Fruit fly (Drosophila melanogaster): ENCODE measurements around the gene CG8028.

CG8028 gene

dm6 chrX:19268484-19269068, 11.6 kb downstream of the CG8028 start, which contains the start of gene CG8010 (continued):
- no peak for TF ChIP-seq CG16779 (tag; optimal IDR thresholded peaks at IDR 0.05)
- TF ChIP-seq CG31627 (GFP tag; optimal IDR thresholded peaks at IDR 0.05): peak; percentile 5
- no peak for TF ChIP-seq svp (GFP tag)
- no peak for TF ChIP-seq Ets96B (tag; optimal IDR thresholded peaks at IDR 0.05)
- peak; percentile 3 for TF ChIP-seq lz (GFP tag; optimal IDR thresholded peaks at IDR 0.05)
- no peak for TF ChIP-seq CG9139 (GFP tag; optimal IDR thresholded peaks at IDR 0.05)
- no peak for TF ChIP-seq CG11294 (GFP tag; IDR thresholded peaks at IDR 0.05)
- no peak for TF ChIP-seq net (GFP tag; optimal IDR thresholded peaks at IDR 0.05)
- no peak for TF ChIP-seq Eip93F (GFP tag; optimal IDR thresholded peaks at IDR 0.05)
- TF ChIP-seq Gug (GFP tag; IDR thresholded peaks at IDR 0.05): no peak
- peak; percentile 58; the same call in 1 of the 3 replicates for TF ChIP-seq eg (GFP tag; IDR thresholded peaks at IDR 0.05)
- TF ChIP-seq CG3919 (GFP tag; optimal IDR thresholded peaks at IDR 0.05): no peak

- TF ChIP-seq Ets96B (tag; optimal IDR thresholded peaks at IDR 0.05): no peak
- TF ChIP-seq CG16779 (tag; optimal IDR thresholded peaks at IDR 0.05): no peak
- TF ChIP-seq CG8632 (GFP tag; optimal IDR thresholded peaks at IDR 0.05): no peak
- TF ChIP-seq salr (GFP tag; optimal IDR thresholded peaks at IDR 0.05): no peak
- TF ChIP-seq Met (GFP tag; optimal IDR thresholded peaks at IDR 0.05): no peak
- no peak for TF ChIP-seq achi (GFP tag; optimal IDR thresholded peaks at IDR 0.05)
- TF ChIP-seq CG11762 (GFP tag; optimal IDR thresholded peaks at IDR 0.05; ENCODE audit: insufficient read depth): no peak
- no peak for TF ChIP-seq Sox102F (GFP tag; optimal IDR thresholded peaks at IDR 0.05)
- no peak for TF ChIP-seq CG3919 (GFP tag; optimal IDR thresholded peaks at IDR 0.05)
- no peak for TF ChIP-seq net (GFP tag; optimal IDR thresholded peaks at IDR 0.05)
- no peak for TF ChIP-seq CG15336 (GFP tag; IDR thresholded peaks at IDR 0.05)
- no peak for TF ChIP-seq CG4318 (GFP tag; optimal IDR thresholded peaks at IDR 0.05)
- TF ChIP-seq OdsH (GFP tag; optimal IDR thresholded peaks at IDR 0.05): no peak
- no peak for TF ChIP-seq eg (GFP tag; IDR thresholded peaks at IDR 0.05)
- TF ChIP-seq Eip75B (GFP tag; optimal IDR thresholded peaks at IDR 0.05): no peak
- no peak for TF ChIP-seq CG6854 (GFP tag; optimal IDR thresholded peaks at IDR 0.05)
- no peak for TF ChIP-seq CG6276 (GFP tag; optimal IDR thresholded peaks at IDR 0.05)
- no peak for TF ChIP-seq Hr39 (GFP tag; optimal IDR thresholded peaks at IDR 0.05)
These were observed 14.2 kb downstream of the CG8028 start for dm6 chrX:19265802-19266479.

- no peak for TF ChIP-seq Sox102F (GFP tag; optimal IDR thresholded peaks at IDR 0.05)
- no peak for TF ChIP-seq vri (GFP tag; optimal IDR thresholded peaks at IDR 0.05)
- no peak for TF ChIP-seq CG6792 (GFP tag; optimal IDR thresholded peaks at IDR 0.05)
- no peak for TF ChIP-seq dsx (GFP tag; optimal IDR thresholded peaks at IDR 0.05; ENCODE audit: poor library complexity, severe bottlenecking)
- TF ChIP-seq CG34406 (GFP tag; optimal IDR thresholded peaks at IDR 0.05): no peak
- no peak for TF ChIP-seq fd85E (GFP tag; optimal IDR thresholded peaks at IDR 0.05)
- TF ChIP-seq CG8119 (GFP tag; IDR thresholded peaks at IDR 0.05): no peak
- TF ChIP-seq spab (GFP tag; optimal IDR thresholded peaks at IDR 0.05): no peak
- no peak for TF ChIP-seq Ets21C (GFP tag; optimal IDR thresholded peaks at IDR 0.05)
- TF ChIP-seq CG4318 (GFP tag; optimal IDR thresholded peaks at IDR 0.05): no peak
- no peak for TF ChIP-seq Lpt (GFP tag; optimal IDR thresholded peaks at IDR 0.05)
- TF ChIP-seq Hr39 (GFP tag; optimal IDR thresholded peaks at IDR 0.05): no peak
- no peak for TF ChIP-seq Sox15 (GFP tag; optimal IDR thresholded peaks at IDR 0.05)
These were observed 15.8 kb downstream of the CG8028 start for dm6 chrX:19264396-19264795.

dm6 chrX:19262553-19262952, 17.6 kb downstream of the CG8028 start:
- TF ChIP-seq esn (GFP tag; optimal IDR thresholded peaks at IDR 0.05): peak; percentile 21
- TF ChIP-seq dac (GFP tag; optimal IDR thresholded peaks at IDR 0.05): no peak
- TF ChIP-seq Ets21C (GFP tag; optimal IDR thresholded peaks at IDR 0.05): no peak
- peak; percentile 48 for TF ChIP-seq CG32006 (GFP tag; optimal IDR thresholded peaks at IDR 0.05)
- no peak for TF ChIP-seq Sox14 (GFP tag; optimal IDR thresholded peaks at IDR 0.05)
- TF ChIP-seq achi (GFP tag; optimal IDR thresholded peaks at IDR 0.05): peak; percentile 11
- peak; percentile 57; the same call in 1 of the 2 replicates for TF ChIP-seq CG15336 (GFP tag; IDR thresholded peaks at IDR 0.05)
- TF ChIP-seq Eip78C (GFP tag): peak; percentile 68
- peak; percentile 54; the same call in 2 of the 3 replicates for TF ChIP-seq CG8119 (GFP tag; IDR thresholded peaks at IDR 0.05)
- TF ChIP-seq Ets96B (tag; optimal IDR thresholded peaks at IDR 0.05): peak; percentile 30
- TF ChIP-seq CG3032 (tag; optimal IDR thresholded peaks at IDR 0.05): peak; percentile 15
- no peak for TF ChIP-seq CG31627 (GFP tag; optimal IDR thresholded peaks at IDR 0.05)
- no peak for TF ChIP-seq CG6276 (GFP tag; optimal IDR thresholded peaks at IDR 0.05)
- peak; percentile 42; the same call in 2 of the 3 replicates for TF ChIP-seq eg (GFP tag; IDR thresholded peaks at IDR 0.05)

All from whole organism, prepupa.